Fruit fly (Drosophila melanogaster) whole organism, prepupa: Measurements from ENCODE around the gene GluProRS.

Experiments
- CG11294 ChIP-seq: fragments of 200-800 bp; sonication (Bioruptor generic); IDR thresholded peaks from 2 replicates; pipeline ENCODE4 v1.3.6; 2022; ENCODE audit warnings: missing biosample characterization, missing genetic modification characterization
- CG34406 ChIP-seq: fragments of 200-800 bp; sonication (Bioruptor generic); optimal IDR thresholded peaks from 3 replicates; lab custom pipeline; 2016; ENCODE audit warnings: missing biosample characterization, missing genetic modification characterization
- CG3919 ChIP-seq: fragments of 200-800 bp; sonication (Bioruptor generic); optimal IDR thresholded peaks from 3 replicates; lab custom pipeline; 2016; ENCODE audit warnings: missing biosample characterization, missing genetic modification characterization
- dac ChIP-seq: fragments of 200-800 bp; sonication (Bioruptor generic); optimal IDR thresholded peaks from 2 replicates; lab custom pipeline; 2017; ENCODE audit warnings: missing biosample characterization, mild to moderate bottlenecking, missing genetic modification characterization
- esn ChIP-seq: fragments of 200-800 bp; sonication (Bioruptor generic); optimal IDR thresholded peaks from 2 replicates; lab custom pipeline; 2016; ENCODE audit warnings: missing biosample characterization, mild to moderate bottlenecking, missing genetic modification characterization, moderate library complexity
- fd85E ChIP-seq: fragments of 200-800 bp; sonication (Bioruptor generic); optimal IDR thresholded peaks from 3 replicates; lab custom pipeline; 2016; ENCODE audit warnings: missing biosample characterization, missing genetic modification characterization
- pdm3 ChIP-seq: fragments of 200-800 bp; sonication (Bioruptor generic); optimal IDR thresholded peaks from 3 replicates; lab custom pipeline; 2016; ENCODE audit warnings: missing biosample characterization, missing genetic modification characterization

DNA sequence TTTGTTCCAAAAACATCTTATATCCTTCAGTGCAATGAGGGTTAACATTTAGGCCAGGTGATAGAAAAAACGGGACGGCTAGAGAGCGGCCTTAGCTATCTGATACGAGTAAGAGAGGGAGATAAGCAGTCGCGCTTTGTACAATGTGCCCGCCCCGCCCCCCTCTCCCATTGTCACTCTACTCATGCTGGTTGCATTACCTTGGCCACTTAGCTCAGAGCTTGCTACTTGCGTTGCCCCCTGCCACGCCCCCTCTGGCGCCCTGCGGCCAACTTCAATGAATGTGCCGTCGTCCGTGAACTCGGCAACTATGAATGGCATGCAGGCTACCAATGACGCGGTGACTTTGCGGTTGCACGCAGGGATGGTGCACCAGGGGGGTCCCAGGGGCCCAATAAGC lies 13.6 kb upstream of the GluProRS start:
- TF ChIP-seq fd85E (GFP tag; lab: Kevin White, UChicago): no peak
- TF ChIP-seq pdm3 (GFP tag; lab: Kevin White, UChicago): no peak
- TF ChIP-seq dac (GFP tag; lab: Kevin White, UChicago): no peak
- no peak for TF ChIP-seq esn (GFP tag; lab: Kevin White, UChicago)
- no peak for TF ChIP-seq CG3919 (GFP tag; lab: Kevin White, UChicago)
- no peak for TF ChIP-seq CG11294 (GFP tag; lab: Robert Waterston, UW)
- no peak for TF ChIP-seq CG34406 (GFP tag; lab: Kevin White, UChicago)
